Worm (Caenorhabditis elegans) whole organism, L3 larva: ENCODE results near the gene rla-2.

ENCODE experiments used
- ZK546.5 ChIP-seq: sonication (generic microtip); optimal IDR thresholded peaks from 2 replicates; lab custom pipeline; 2017; ENCODE audit warnings: missing biosample characterization, missing genetic modification characterization
- aly-2 ChIP-seq: fragments of 150-350 bp; optimal IDR thresholded peaks from 2 replicates; lab custom pipeline; 2014; ENCODE audit warnings: missing biosample characterization, missing genetic modification characterization
- ama-1 ChIP-seq: fragments of 150-350 bp; optimal IDR thresholded peaks from 2 replicates; lab custom pipeline; 2018
- egl-27 ChIP-seq: sonication (generic microtip); optimal IDR thresholded peaks from 4 replicates; lab custom pipeline; 2017; ENCODE audit warnings: missing biosample characterization, missing genetic modification reagents, missing genetic modification characterization
- nhr-237 ChIP-seq: fragments of 150-350 bp; optimal IDR thresholded peaks from 2 replicates; lab custom pipeline; 2014; ENCODE audit warnings: missing biosample characterization, missing genetic modification characterization
- skn-1 ChIP-seq: fragments of 150-350 bp; optimal IDR thresholded peaks from 2 replicates; lab custom pipeline; 2014; ENCODE audit warnings: missing biosample characterization, missing genetic modification characterization
- zag-1 ChIP-seq: fragments of 150-350 bp; optimal IDR thresholded peaks from 2 replicates; lab custom pipeline; 2014; ENCODE audit warnings: missing biosample characterization, missing genetic modification characterization

ce11 chrIV:13330547-13330946 is 39.5 kb downstream of the rla-2 start:
- TF ChIP-seq egl-27 (tag; lab: Kevin White, UChicago) (no peak), ama-1 (lab: Kevin White, UChicago) (no peak), aly-2 (tag; lab: Kevin White, UChicago) (no peak), ZK546.5 (tag; lab: Kevin White, UChicago) (no peak), zag-1 (tag; lab: Kevin White, UChicago) (no peak), nhr-237 (tag; lab: Kevin White, UChicago) (no peak), skn-1 (tag; lab: Kevin White, UChicago) (no peak)
